Fruit fly (Drosophila melanogaster): Measurements from ENCODE around the gene C1GalTA.

Gene C1GalTA

DNA sequence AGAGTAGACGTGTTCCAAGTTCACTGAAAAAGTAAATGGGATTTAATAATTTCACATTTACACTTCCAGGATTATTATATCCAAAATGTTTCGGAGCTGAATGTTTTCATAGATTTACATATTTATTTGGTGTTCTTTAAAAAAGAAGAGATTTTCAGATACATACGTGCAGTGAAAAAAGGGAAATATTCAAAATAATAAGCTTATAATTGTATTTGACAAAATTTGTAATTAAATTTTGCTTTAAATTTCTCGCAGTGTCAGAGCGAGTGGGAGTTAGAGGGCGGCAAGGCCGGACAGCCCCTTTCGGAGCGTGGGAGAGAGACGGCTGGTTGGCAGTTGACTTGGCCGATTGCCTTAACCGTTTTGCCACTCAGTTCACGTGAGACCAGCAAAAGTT, 14.0 kb downstream of the C1GalTA start, which contains the start of gene Tsp29Fb (continued):
- TF ChIP-seq HLH54F (GFP tag; optimal IDR thresholded peaks at IDR 0.05) (peak; percentile 36), bab2 (GFP tag; optimal IDR thresholded peaks at IDR 0.05) (peak; percentile 65), CG14050 (GFP tag; IDR thresholded peaks at IDR 0.05) (peak; percentile 44; the same call in 1 of the 3 replicates), Hand (GFP tag; optimal IDR thresholded peaks at IDR 0.05) (peak; percentile 75), row (GFP tag; IDR thresholded peaks at IDR 0.05) (peak; percentile 92), ttk (GFP tag; IDR thresholded peaks at IDR 0.05) (peak; percentile 51), wor (GFP tag; IDR thresholded peaks at IDR 0.05) (peak; percentile 60; the same call in 1 of the 2 replicates), ash1 (GFP tag; optimal IDR thresholded peaks at IDR 0.05) (no peak), pan (optimal IDR thresholded peaks at IDR 0.05) (no peak), pan (GFP tag; optimal IDR thresholded peaks at IDR 0.05 in 1 of 2, IDR thresholded peaks at IDR 0.05 in 1 of 2) (peak in 1 of 2 experiments; percentile 66), Dll (GFP tag; IDR thresholded peaks at IDR 0.05; ENCODE audit: partially characterized antibody) (no peak), pnt (GFP tag; optimal IDR thresholded peaks at IDR 0.05) (peak; percentile 28), ems (GFP tag; optimal IDR thresholded peaks at IDR 0.05) (peak; percentile 48), kah (GFP tag; optimal IDR thresholded peaks at IDR 0.05) (peak; percentile 46), en (GFP tag; optimal IDR thresholded peaks at IDR 0.05) (no peak), Mrtf (GFP tag; IDR thresholded peaks at IDR 0.05) (peak; percentile 61; the same call in 2 of the 3 replicates), CG3407 (GFP tag; optimal IDR thresholded peaks at IDR 0.05) (peak; percentile 32), C15 (GFP tag; IDR thresholded peaks at IDR 0.05) (0 out of 3 replicates have a peak, but pooled peaks have one; percentile 50), Trl (optimal IDR thresholded peaks at IDR 0.05) (peak in 1 of 2 experiments; percentile 36), Trl (GFP tag; optimal IDR thresholded peaks at IDR 0.05) (peak; percentile 48), CG1832 (GFP tag; optimal IDR thresholded peaks at IDR 0.05) (no peak), Taf1 (GFP tag; IDR thresholded peaks at IDR 0.05) (peak; percentile 23; the same call in 1 of the 2 replicates), CG2875 (GFP tag; optimal IDR thresholded peaks at IDR 0.05) (peak; percentile 7), MTF-1 (GFP tag; optimal IDR thresholded peaks at IDR 0.05; ENCODE audit: borderline replicate concordance) (no peak), fd96Cb (tag; optimal IDR thresholded peaks at IDR 0.05) (peak; percentile 75), sens (GFP tag) (peak; percentile 90), cwo (GFP tag; optimal IDR thresholded peaks at IDR 0.05) (peak; percentile 84), Hr3 (GFP tag; optimal IDR thresholded peaks at IDR 0.05) (peak; percentile 61), HmgD (GFP tag; optimal IDR thresholded peaks at IDR 0.05) (no peak), fd64A (GFP tag; optimal IDR thresholded peaks at IDR 0.05) (no peak), ara (GFP tag; IDR thresholded peaks at IDR 0.05) (peak; percentile 45; the same call in 1 of the 2 replicates), CHES-1-like (GFP tag; optimal IDR thresholded peaks at IDR 0.05) (peak; percentile 54), CG9797 (GFP tag; optimal IDR thresholded peaks at IDR 0.05) (no peak), Chrac-16 (GFP tag; optimal IDR thresholded peaks at IDR 0.05) (peak; percentile 56), CG8765 (GFP tag; IDR thresholded peaks at IDR 0.05) (no peak), lov (optimal IDR thresholded peaks at IDR 0.05) (no peak), lov (GFP tag; IDR thresholded peaks at IDR 0.05) (no peak), toy (GFP tag; IDR thresholded peaks at IDR 0.05) (no peak), Pdp1 (GFP tag; optimal IDR thresholded peaks at IDR 0.05) (peak; percentile 47 to 59), Ets65A (GFP tag) (peak; percentile 79), CG12744 (GFP tag; optimal IDR thresholded peaks at IDR 0.05) (peak; percentile 29), crp (GFP tag; optimal IDR thresholded peaks at IDR 0.05) (peak in 1 of 2 experiments; percentile 17), CG17361 (GFP tag; IDR thresholded peaks at IDR 0.05) (peak; percentile 78), Fer2 (tag; optimal IDR thresholded peaks at IDR 0.05) (peak; percentile 55), CoRest (tag; optimal IDR thresholded peaks at IDR 0.05) (peak; percentile 85), ab (GFP tag; optimal IDR thresholded peaks at IDR 0.05) (no peak), CG10979 (tag; optimal IDR thresholded peaks at IDR 0.05) (peak; percentile 57), ken (GFP tag; IDR thresholded peaks at IDR 0.05) (0 out of 3 replicates have a peak, but pooled peaks have one; percentile 35), Six4 (GFP tag; optimal IDR thresholded peaks at IDR 0.05) (peak; percentile 51), CG34376 (GFP tag; optimal IDR thresholded peaks at IDR 0.05) (no peak), Hmx (GFP tag; optimal IDR thresholded peaks at IDR 0.05) (peak; percentile 50), Deaf1 (tag; optimal IDR thresholded peaks at IDR 0.05) (peak; percentile 61)

All from whole organism, embryonic.